Fruit fly (Drosophila melanogaster): Measurements from ENCODE around the gene mtSSB.

The mtSSB gene

DNA sequence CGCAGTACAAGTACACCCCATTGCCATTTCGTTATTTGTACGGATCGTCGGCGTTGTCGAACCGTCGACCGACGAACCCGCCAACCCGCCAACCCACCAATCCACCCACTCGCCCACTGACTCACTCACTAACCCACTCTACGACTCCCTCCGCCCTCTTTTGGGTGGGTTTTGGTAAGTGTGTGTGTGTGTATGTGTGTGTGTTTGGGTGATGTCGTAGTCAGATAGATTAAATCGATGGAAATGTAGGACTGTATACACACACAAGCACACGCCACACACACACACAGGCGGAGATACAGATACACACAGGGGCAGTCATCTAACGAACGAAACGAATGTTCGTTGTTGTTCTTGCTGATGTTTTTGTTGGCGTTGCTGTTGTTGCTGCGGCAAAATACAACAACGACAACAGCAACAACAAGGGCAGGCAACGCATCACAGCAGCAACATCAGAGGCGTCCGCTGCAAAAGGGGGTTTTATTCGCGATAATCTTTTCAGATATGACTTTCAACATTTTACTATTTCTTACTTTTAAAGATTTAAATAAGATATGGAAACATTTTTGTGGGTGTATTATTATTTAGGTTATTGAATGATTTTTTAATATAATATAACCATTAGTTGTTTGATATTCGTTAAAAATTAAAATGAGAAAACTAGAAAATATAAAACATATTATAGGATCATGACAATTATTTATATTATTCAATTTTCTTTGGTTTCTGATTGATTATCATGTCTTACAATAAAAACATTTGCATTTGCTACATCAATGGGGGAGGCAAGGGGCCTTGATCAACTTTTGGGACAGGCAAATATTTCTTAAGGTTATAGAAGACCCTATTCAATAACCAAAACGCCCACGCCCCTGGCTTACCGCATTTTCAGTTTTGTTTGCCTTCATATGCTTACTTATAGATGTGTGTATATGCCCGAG, 16.6 kb upstream of the mtSSB start (continued):
- peak; percentile 86 for TF ChIP-seq tap (tag; optimal IDR thresholded peaks at IDR 0.05)
- 0 out of 3 replicates have a peak, but pooled peaks have one; percentile 23 for TF ChIP-seq CG11560 (tag; IDR thresholded peaks at IDR 0.05)
- TF ChIP-seq ap (GFP tag; IDR thresholded peaks at IDR 0.05): peak; percentile 64
- TF ChIP-seq CG15696 (tag; optimal IDR thresholded peaks at IDR 0.05): peak; percentile 81
- no peak for TF ChIP-seq bowl (GFP tag; IDR thresholded peaks at IDR 0.05)
- TF ChIP-seq gem (tag; optimal IDR thresholded peaks at IDR 0.05): peak; percentile 97
- TF ChIP-seq H2.0 (GFP tag; IDR thresholded peaks at IDR 0.05): peak; percentile 82
- no peak for TF ChIP-seq cas (GFP tag; IDR thresholded peaks at IDR 0.05)
- peak; percentile 96 for TF ChIP-seq CG10979 (tag; optimal IDR thresholded peaks at IDR 0.05)
- peak; percentile 81 for TF ChIP-seq row (GFP tag; IDR thresholded peaks at IDR 0.05)
- peak; percentile 88 for TF ChIP-seq org-1 (GFP tag; optimal IDR thresholded peaks at IDR 0.05)
- TF ChIP-seq C15 (GFP tag; IDR thresholded peaks at IDR 0.05): 0 out of 3 replicates have a peak, but pooled peaks have one; percentile 50
- TF ChIP-seq Dip2 (GFP tag; IDR thresholded peaks at IDR 0.05): no peak; the same call in 1 of the 2 replicates
- TF ChIP-seq CG9817 (tag; optimal IDR thresholded peaks at IDR 0.05): peak; percentile 66
- no peak for TF ChIP-seq chn (GFP tag; optimal IDR thresholded peaks at IDR 0.05)
- TF ChIP-seq cwo (GFP tag; optimal IDR thresholded peaks at IDR 0.05): peak; percentile 57
- TF ChIP-seq CG2712 (tag; optimal IDR thresholded peaks at IDR 0.05): peak; percentile 95
- peak; percentile 97 for TF ChIP-seq CG13424 (tag; optimal IDR thresholded peaks at IDR 0.05)
- TF ChIP-seq pfk (GFP tag; optimal IDR thresholded peaks at IDR 0.05): no peak
- peak; percentile 92 for TF ChIP-seq Sox102F (GFP tag; optimal IDR thresholded peaks at IDR 0.05)
- TF ChIP-seq H15 (GFP tag; IDR thresholded peaks at IDR 0.05): peak; percentile 80
- peak; percentile 93 for TF ChIP-seq dmrt11E (tag; optimal IDR thresholded peaks at IDR 0.05)
- peak; percentile 71 for TF ChIP-seq psq (GFP tag; optimal IDR thresholded peaks at IDR 0.05)
- TF ChIP-seq CG10431 (GFP tag; optimal IDR thresholded peaks at IDR 0.05): peak; percentile 89
- peak; percentile 39 for TF ChIP-seq tx (GFP tag; optimal IDR thresholded peaks at IDR 0.05)
- TF ChIP-seq vnd (GFP tag; IDR thresholded peaks at IDR 0.05; ENCODE audit: partially characterized antibody): no peak
- TF ChIP-seq CG9797 (GFP tag; optimal IDR thresholded peaks at IDR 0.05): peak; percentile 1
- peak; percentile 33; the same call in 1 of the 2 replicates for TF ChIP-seq toy (GFP tag; IDR thresholded peaks at IDR 0.05)
- no peak for TF ChIP-seq CG17186 (GFP tag; optimal IDR thresholded peaks at IDR 0.05)
- peak; percentile 94 for TF ChIP-seq Ets65A (GFP tag)
- peak; percentile 12 for TF ChIP-seq CG4854 (GFP tag; optimal IDR thresholded peaks at IDR 0.05)
- peak; percentile 86 for TF ChIP-seq CG10267 (tag; optimal IDR thresholded peaks at IDR 0.05)
- no peak for TF ChIP-seq tna (GFP tag; IDR thresholded peaks at IDR 0.05; ENCODE audit: partially characterized antibody)
- TF ChIP-seq CG17385 (GFP tag; optimal IDR thresholded peaks at IDR 0.05): peak; percentile 91
- TF ChIP-seq CG31224 (GFP tag; IDR thresholded peaks at IDR 0.05): peak; percentile 54
- TF ChIP-seq grau (tag; optimal IDR thresholded peaks at IDR 0.05): peak; percentile 88
- TF ChIP-seq CG9609 (GFP tag; optimal IDR thresholded peaks at IDR 0.05): peak; percentile 43
- TF ChIP-seq CG30403 (GFP tag; optimal IDR thresholded peaks at IDR 0.05): peak; percentile 95
- peak; percentile 65 for TF ChIP-seq sob (GFP tag; IDR thresholded peaks at IDR 0.05)
- TF ChIP-seq zen (tag; optimal IDR thresholded peaks at IDR 0.05): peak; percentile 82
- peak; percentile 29; the same call in 1 of the 2 replicates for TF ChIP-seq Bgb (GFP tag; IDR thresholded peaks at IDR 0.05; ENCODE audit: partially characterized antibody)
- peak; percentile 69 for TF ChIP-seq kah (GFP tag; optimal IDR thresholded peaks at IDR 0.05)
- TF ChIP-seq CG3838 (GFP tag; optimal IDR thresholded peaks at IDR 0.05): no peak
- peak; percentile 74 for TF ChIP-seq croc (GFP tag; conservative IDR thresholded peaks at IDR 0.05)
- peak; percentile 17; the same call in 1 of the 2 replicates for TF ChIP-seq amos (GFP tag; IDR thresholded peaks at IDR 0.05; ENCODE audit: partially characterized antibody)
- TF ChIP-seq CG2129 (GFP tag; IDR thresholded peaks at IDR 0.05; ENCODE audit: partially characterized antibody): no peak
- TF ChIP-seq CG11093 (GFP tag; IDR thresholded peaks at IDR 0.05): peak; percentile 72; the same call in 2 of the 3 replicates
- peak; percentile 20; the same call in 1 of the 2 replicates for TF ChIP-seq sens-2 (GFP tag; IDR thresholded peaks at IDR 0.05)

Measured in whole organism, embryonic.